Fruit fly (Drosophila melanogaster): ENCODE results near the gene RpS27A.
A peak's percentile ranks its signal among the peaks of the same experiment; 100 is the strongest.

The RpS27A gene

DNA sequence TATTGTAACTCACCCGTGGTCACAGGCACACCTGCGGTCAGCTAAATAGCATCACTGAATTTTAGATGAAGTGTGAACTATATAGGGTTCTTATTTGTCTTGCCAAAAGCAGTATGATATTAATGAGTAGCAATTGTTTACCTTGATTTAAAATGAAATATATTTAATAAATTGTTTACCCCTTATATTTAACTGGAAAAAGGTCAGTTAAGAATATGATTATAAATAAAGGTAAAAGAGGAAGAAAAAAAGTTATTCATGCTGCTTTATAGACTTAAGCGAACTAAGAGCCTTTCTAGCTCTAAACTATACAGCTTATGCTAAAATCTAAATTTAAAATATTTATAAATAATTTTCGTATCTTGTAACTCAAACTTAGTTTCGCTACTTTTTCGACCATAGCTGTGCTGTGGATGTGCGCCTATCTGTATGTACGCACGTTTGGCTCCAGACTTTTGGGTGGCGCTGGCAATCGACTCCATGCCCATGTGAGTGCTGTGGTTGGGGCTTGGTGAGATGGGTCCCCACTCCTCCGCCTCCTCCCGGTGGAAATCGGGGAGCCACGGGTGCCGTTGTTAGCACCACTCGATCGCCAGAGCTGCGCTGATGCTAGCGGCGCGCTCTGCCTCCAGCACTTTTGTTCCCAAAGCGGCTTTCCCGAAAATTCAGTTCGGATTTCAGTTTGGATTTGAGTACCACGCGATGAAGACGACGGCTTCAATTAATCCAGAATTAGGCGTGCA is 34.1 kb downstream of the RpS27A start, which contains the start of gene loh (continued):
- TF ChIP-seq Lhr (GFP tag; optimal IDR thresholded peaks at IDR 0.05) = no peak
- 0 out of 2 replicates have a peak, but pooled peaks have one; percentile 24 for TF ChIP-seq CG1024 (GFP tag; IDR thresholded peaks at IDR 0.05)
- TF ChIP-seq Scr (GFP tag; IDR thresholded peaks at IDR 0.05; ENCODE audit: partially characterized antibody) = no peak
- no peak for TF ChIP-seq zfh2 (GFP tag; optimal IDR thresholded peaks at IDR 0.05)
- TF ChIP-seq exex (tag; optimal IDR thresholded peaks at IDR 0.05) = no peak
- TF ChIP-seq wdn (GFP tag; IDR thresholded peaks at IDR 0.05) = no peak
- no peak for TF ChIP-seq aop (GFP tag; IDR thresholded peaks at IDR 0.05)
- TF ChIP-seq en (GFP tag; optimal IDR thresholded peaks at IDR 0.05) = no peak
- TF ChIP-seq CG12236 (GFP tag; optimal IDR thresholded peaks at IDR 0.05) = no peak
- TF ChIP-seq Six4 (GFP tag; optimal IDR thresholded peaks at IDR 0.05) = peak; percentile 56
- TF ChIP-seq bsh (GFP tag; optimal IDR thresholded peaks at IDR 0.05) = peak in 1 of 2 experiments; percentile 63
- no peak for TF ChIP-seq gro (GFP tag; optimal IDR thresholded peaks at IDR 0.05)
- TF ChIP-seq Gug (GFP tag; IDR thresholded peaks at IDR 0.05) = no peak
- peak; percentile 42 for TF ChIP-seq ATbp (GFP tag; optimal IDR thresholded peaks at IDR 0.05)
- TF ChIP-seq CG3838 (GFP tag; optimal IDR thresholded peaks at IDR 0.05) = no peak
- 0 out of 2 replicates have a peak, but pooled peaks have one; percentile 45 for TF ChIP-seq HLH3B (GFP tag; IDR thresholded peaks at IDR 0.05)
- peak; percentile 39 for TF ChIP-seq odd (GFP tag; optimal IDR thresholded peaks at IDR 0.05)
- no peak for TF ChIP-seq CG17612 (GFP tag; IDR thresholded peaks at IDR 0.05)
- peak; percentile 17; the same call in 1 of the 2 replicates for TF ChIP-seq E2f1 (GFP tag; IDR thresholded peaks at IDR 0.05)
- no peak for TF ChIP-seq Ets97D (GFP tag; optimal IDR thresholded peaks at IDR 0.05)
- no peak for TF ChIP-seq Hr39 (optimal IDR thresholded peaks at IDR 0.05)
- TF ChIP-seq CG8944 (GFP tag; optimal IDR thresholded peaks at IDR 0.05) = no peak
- peak; percentile 75 for TF ChIP-seq CG14710 (tag; optimal IDR thresholded peaks at IDR 0.05)
- TF ChIP-seq dati (GFP tag; IDR thresholded peaks at IDR 0.05) = no peak
- TF ChIP-seq Mes4 (GFP tag; optimal IDR thresholded peaks at IDR 0.05) = no peak
- TF ChIP-seq cato (GFP tag; optimal IDR thresholded peaks at IDR 0.05; ENCODE audit: borderline replicate concordance) = peak; percentile 21
- peak; percentile 68 for TF ChIP-seq CG9727 (GFP tag; optimal IDR thresholded peaks at IDR 0.05)
- no peak for TF ChIP-seq kay (GFP tag; optimal IDR thresholded peaks at IDR 0.05)
- peak; percentile 1 for TF ChIP-seq NfI (GFP tag; optimal IDR thresholded peaks at IDR 0.05)
- peak; percentile 51 for TF ChIP-seq PHDP (tag; optimal IDR thresholded peaks at IDR 0.05)
- no peak for TF ChIP-seq CG31388 (GFP tag; optimal IDR thresholded peaks at IDR 0.05)
- TF ChIP-seq CG1602 (GFP tag; optimal IDR thresholded peaks at IDR 0.05) = peak; percentile 61
- TF ChIP-seq insv (GFP tag; optimal IDR thresholded peaks at IDR 0.05) = no peak
- TF ChIP-seq MESR4 (GFP tag; optimal IDR thresholded peaks at IDR 0.05) = no peak
- TF ChIP-seq ab (GFP tag; optimal IDR thresholded peaks at IDR 0.05) = no peak
- no peak for TF ChIP-seq Antp (GFP tag; optimal IDR thresholded peaks at IDR 0.05)
- TF ChIP-seq CG34422 (GFP tag; IDR thresholded peaks at IDR 0.05) = no peak
- no peak for TF ChIP-seq Sin3A (optimal IDR thresholded peaks at IDR 0.05)
- no peak for TF ChIP-seq CG9797 (GFP tag; optimal IDR thresholded peaks at IDR 0.05)
- TF ChIP-seq Optix (GFP tag; IDR thresholded peaks at IDR 0.05) = no peak
- no peak for TF ChIP-seq CG5245 (GFP tag; optimal IDR thresholded peaks at IDR 0.05)
- no peak for TF ChIP-seq CG18011 (GFP tag; optimal IDR thresholded peaks at IDR 0.05)
- TF ChIP-seq hbn (GFP tag; IDR thresholded peaks at IDR 0.05; ENCODE audit: partially characterized antibody) = no peak
- peak; percentile 50 for TF ChIP-seq ewg (GFP tag; optimal IDR thresholded peaks at IDR 0.05)
- TF ChIP-seq CG4360 (GFP tag; IDR thresholded peaks at IDR 0.05) = no peak
- TF ChIP-seq ttk (GFP tag; IDR thresholded peaks at IDR 0.05) = 0 out of 2 replicates have a peak, but pooled peaks have one; percentile 38
- no peak for TF ChIP-seq cwo (GFP tag; optimal IDR thresholded peaks at IDR 0.05)
- no peak for TF ChIP-seq CG8765 (GFP tag; IDR thresholded peaks at IDR 0.05)
- peak; percentile 36; the same call in 1 of the 2 replicates for TF ChIP-seq danr (GFP tag; IDR thresholded peaks at IDR 0.05)
- no peak for TF ChIP-seq p53 (GFP tag; optimal IDR thresholded peaks at IDR 0.05)
- TF ChIP-seq Med (GFP tag) = peak; percentile 66
